Fruit fly (Drosophila melanogaster) whole organism, wandering third instar larva: ENCODE data around the gene obst-E.

Experiments
- CG32264 ChIP-seq: fragments of 200-800 bp; sonication (Bioruptor generic); optimal IDR thresholded peaks from 2 replicates; lab custom pipeline; 2016; ENCODE audit warnings: missing biosample characterization, missing genetic modification characterization
- Dfd ChIP-seq: fragments of >200 bp; optimal IDR thresholded peaks from 2 replicates; lab custom pipeline; 2017; ENCODE audit warnings: missing biosample characterization, missing genetic modification characterization
- Hnf4 ChIP-seq: fragments of 200-800 bp; sonication (Bioruptor generic); optimal IDR thresholded peaks from 2 replicates; lab custom pipeline; 2016; ENCODE audit warnings: missing biosample characterization, mild to moderate bottlenecking, missing genetic modification characterization
- dmrt93B ChIP-seq: fragments of 200-800 bp; sonication (Bioruptor generic); optimal IDR thresholded peaks from 2 replicates; lab custom pipeline; 2018; ENCODE audit warnings: missing biosample characterization, mild to moderate bottlenecking, missing genetic modification characterization
- fru ChIP-seq: fragments of 200-800 bp; sonication (Bioruptor generic); optimal IDR thresholded peaks from 3 replicates; lab custom pipeline; 2016; ENCODE audit warnings: missing biosample characterization, mild to moderate bottlenecking, missing genetic modification characterization
- h ChIP-seq: fragments of 200-800 bp; sonication (Bioruptor generic); optimal IDR thresholded peaks from 3 replicates; lab custom pipeline; 2016; ENCODE audit warnings: missing biosample characterization, mild to moderate bottlenecking, missing genetic modification characterization

dm6 chr2L:5793098-5793497 is 27.2 kb upstream of the obst-E start:
- no peak for TF ChIP-seq CG32264 (GFP tag; lab: Kevin White, UChicago)
- TF ChIP-seq Dfd (GFP tag; lab: Kevin White, UChicago): no peak
- TF ChIP-seq Hnf4 (GFP tag; lab: Kevin White, UChicago): no peak
- no peak for TF ChIP-seq fru (GFP tag; lab: Kevin White, UChicago)
- no peak for TF ChIP-seq dmrt93B (GFP tag; lab: Kevin White, UChicago)
- TF ChIP-seq h: no peak
